Fruit fly (Drosophila melanogaster) whole organism, prepupa: ENCODE data around the gene Lcp65Af.

ENCODE experiments used
- CG11902 ChIP-seq: fragments of 200-800 bp; sonication (Bioruptor generic); optimal IDR thresholded peaks from 3 replicates; lab custom pipeline; 2016; ENCODE audit warnings: missing biosample characterization, missing genetic modification characterization
- CG15336 ChIP-seq: fragments of 200-800 bp; sonication (Bioruptor generic); IDR thresholded peaks from 2 replicates; pipeline ENCODE4 v1.3.6; 2022; ENCODE audit warnings: missing biosample characterization, missing genetic modification characterization
- CG31627 ChIP-seq: fragments of 200-800 bp; sonication (Bioruptor generic); optimal IDR thresholded peaks from 3 replicates; lab custom pipeline; 2016; ENCODE audit warnings: missing biosample characterization, missing genetic modification characterization
- CG34406 ChIP-seq: fragments of 200-800 bp; sonication (Bioruptor generic); optimal IDR thresholded peaks from 3 replicates; lab custom pipeline; 2016; ENCODE audit warnings: missing biosample characterization, missing genetic modification characterization
- CG6792 ChIP-seq: fragments of 200-800 bp; sonication (Bioruptor generic); optimal IDR thresholded peaks from 3 replicates; lab custom pipeline; 2016; ENCODE audit warnings: missing biosample characterization, missing genetic modification characterization
- Gug ChIP-seq: fragments of 200-800 bp; sonication (Bioruptor generic); IDR thresholded peaks from 2 replicates; pipeline ENCODE4 v1.3.6; 2022; ENCODE audit warnings: missing biosample characterization, missing genetic modification characterization
- Hr38 ChIP-seq: sonication (Bioruptor generic); optimal IDR thresholded peaks from 2 replicates; lab custom pipeline; 2016; ENCODE audit warnings: missing biosample characterization, missing genetic modification characterization
- Met ChIP-seq: fragments of 200-800 bp; sonication (Bioruptor generic); optimal IDR thresholded peaks from 3 replicates; lab custom pipeline; 2016; ENCODE audit warnings: missing biosample characterization, missing genetic modification characterization
- Sox15 ChIP-seq: fragments of 200-800 bp; sonication (Bioruptor generic); optimal IDR thresholded peaks from 3 replicates; lab custom pipeline; 2016; ENCODE audit warnings: missing biosample characterization, missing genetic modification characterization
- cyc ChIP-seq: fragments of 200-800 bp; sonication (Bioruptor generic); optimal IDR thresholded peaks from 3 replicates; lab custom pipeline; 2016; ENCODE audit warnings: missing biosample characterization, missing genetic modification characterization
- dsx ChIP-seq: fragments of 200-800 bp; optimal IDR thresholded peaks from 3 replicates; lab custom pipeline; 2019; ENCODE audit warnings: missing biosample characterization, mild to moderate bottlenecking, missing genetic modification characterization, moderate library complexity; ENCODE audit not compliant: poor library complexity, severe bottlenecking
- eg ChIP-seq: fragments of 200-800 bp; sonication (Bioruptor generic); IDR thresholded peaks from 3 replicates; pipeline ENCODE4 v1.3.6; 2022; ENCODE audit warnings: missing biosample characterization, missing genetic modification characterization
- spab ChIP-seq: fragments of 200-800 bp; sonication (Bioruptor generic); optimal IDR thresholded peaks from 2 replicates; lab custom pipeline; 2017; ENCODE audit warnings: missing biosample characterization, mild to moderate bottlenecking, missing genetic modification characterization, missing genetic modification reagents

- TF ChIP-seq spab = no peak
- TF ChIP-seq CG15336 = no peak
- TF ChIP-seq Hr38 (GFP tag; lab: Kevin White, UChicago) = no peak
- TF ChIP-seq eg (GFP tag; lab: Robert Waterston, UW) = no peak
- no peak for TF ChIP-seq dsx
- no peak for TF ChIP-seq Met (GFP tag; lab: Kevin White, UChicago)
- no peak for TF ChIP-seq Sox15 (GFP tag; lab: Kevin White, UChicago)
- no peak for TF ChIP-seq CG31627
- TF ChIP-seq CG11902 (GFP tag; lab: Kevin White, UChicago) = no peak
- no peak for TF ChIP-seq cyc (GFP tag; lab: Kevin White, UChicago)
- no peak for TF ChIP-seq Gug (GFP tag; lab: Robert Waterston, UW)
- TF ChIP-seq CG34406 = no peak
- no peak for TF ChIP-seq CG6792 (GFP tag; lab: Kevin White, UChicago)
These were observed 6.7 kb upstream of the Lcp65Af start, which contains the start of gene Lcp65Ad for dm6 chr3L:6143188-6143755.
